Worm (Caenorhabditis elegans) whole organism, L1 larva: Measurements from ENCODE around the gene fmo-2.

Experiments
- C16A3.4 ChIP-seq: fragments of 150-350 bp; optimal IDR thresholded peaks from 2 replicates; lab custom pipeline; 2014; ENCODE audit warnings: missing biosample characterization, missing genetic modification characterization
- C34B4.2 ChIP-seq: sonication (generic microtip); optimal IDR thresholded peaks from 2 replicates; lab custom pipeline; 2017; ENCODE audit warnings: mild to moderate bottlenecking, missing genetic modification characterization, missing compliant biosample characterization
- F16B12.6 ChIP-seq: fragments of 150-350 bp; optimal IDR thresholded peaks from 2 replicates; lab custom pipeline; 2014; ENCODE audit warnings: missing biosample characterization, missing genetic modification characterization
- Y116A8C.19 ChIP-seq: sonication (generic microtip); optimal IDR thresholded peaks from 2 replicates; lab custom pipeline; 2016; ENCODE audit warnings: missing compliant biosample characterization, missing genetic modification characterization, borderline replicate concordance
- aha-1 ChIP-seq: fragments of 150-350 bp; optimal IDR thresholded peaks from 2 replicates; lab custom pipeline; 2014; ENCODE audit warnings: missing biosample characterization, missing genetic modification characterization
- alr-1 ChIP-seq: fragments of 200-800 bp; sonication (Bioruptor generic); optimal IDR thresholded peaks from 2 replicates; lab custom pipeline; 2018; ENCODE audit warnings: borderline replicate concordance, mild to moderate bottlenecking, missing genetic modification characterization, missing compliant biosample characterization
- aly-2 ChIP-seq: fragments of 150-350 bp; optimal IDR thresholded peaks from 2 replicates; lab custom pipeline; 2014; ENCODE audit warnings: missing biosample characterization, missing genetic modification characterization
- ama-1 ChIP-seq: fragments of 150-350 bp; optimal IDR thresholded peaks from 2 replicates; lab custom pipeline; 2014
- blmp-1 ChIP-seq: fragments of 150-350 bp; optimal IDR thresholded peaks from 2 replicates; lab custom pipeline; 2014; ENCODE audit warnings: missing biosample characterization, missing genetic modification characterization
- ceh-82 ChIP-seq, 3 experiments: fragments of 150-350 bp in 1 of 3; sonication (generic microtip) in 2 of 3; optimal IDR thresholded peaks; 2 replicates each; lab custom pipeline; 2014 to 2017; ENCODE audit warnings: missing biosample characterization in 3 of 3, missing genetic modification characterization in 3 of 3
- ceh-90 ChIP-seq: sonication (generic microtip); optimal IDR thresholded peaks from 2 replicates; lab custom pipeline; 2016; ENCODE audit warnings: missing genetic modification characterization, missing compliant biosample characterization
- ces-1 ChIP-seq: fragments of 150-350 bp; optimal IDR thresholded peaks from 2 replicates; lab custom pipeline; 2014; ENCODE audit warnings: missing biosample characterization, missing genetic modification reagents, missing genetic modification characterization
- dsc-1 ChIP-seq: sonication (generic microtip); optimal IDR thresholded peaks from 2 replicates; lab custom pipeline; 2016; ENCODE audit warnings: mild to moderate bottlenecking, missing genetic modification characterization, missing compliant biosample characterization
- efl-1 ChIP-seq, 4 experiments: fragments of 150-350 bp; optimal IDR thresholded peaks in 3 of 4; peaks in 1 of 4; 1 replicate in 1 of 4; 2 replicates in 3 of 4; lab custom pipeline; 2014; ENCODE audit warnings: missing biosample characterization in 2 of 4, missing genetic modification characterization in 2 of 4, missing genetic modification reagents in 2 of 4
- elt-3 ChIP-seq, 6 experiments: fragments of 150-350 bp in 1 of 6; sonication (generic microtip); optimal IDR thresholded peaks; 2 replicates each; lab custom pipeline; 2017 to 2018; ENCODE audit warnings: missing biosample characterization in 6 of 6, missing genetic modification characterization in 6 of 6, inconsistent platforms in 1 of 6
- fkh-8 ChIP-seq: sonication (generic microtip); optimal IDR thresholded peaks from 2 replicates; lab custom pipeline; 2016; ENCODE audit warnings: mild to moderate bottlenecking, missing genetic modification characterization, missing compliant biosample characterization
- grh-1 ChIP-seq: fragments of 200-800 bp; sonication (Bioruptor generic); IDR thresholded peaks from 2 replicates; pipeline ENCODE4 v1.3.6; 2022; ENCODE audit warnings: missing genetic modification reagents, missing genetic modification characterization, missing compliant biosample characterization
- hlh-4 ChIP-seq: sonication (generic microtip); optimal IDR thresholded peaks from 2 replicates; lab custom pipeline; 2016; ENCODE audit warnings: mild to moderate bottlenecking, missing genetic modification characterization, missing compliant biosample characterization
- hpl-2 ChIP-seq: fragments of 150-350 bp; optimal IDR thresholded peaks from 2 replicates; lab custom pipeline; 2014; ENCODE audit warnings: missing biosample characterization, missing genetic modification reagents, missing genetic modification characterization
- lin-13 ChIP-seq: fragments of 150-350 bp; optimal IDR thresholded peaks from 2 replicates; lab custom pipeline; 2014; ENCODE audit warnings: missing biosample characterization, missing genetic modification reagents, missing genetic modification characterization
- lir-3 ChIP-seq: sonication (generic microtip); optimal IDR thresholded peaks from 2 replicates; lab custom pipeline; 2016; ENCODE audit warnings: mild to moderate bottlenecking, missing genetic modification characterization, moderate library complexity, missing compliant biosample characterization; ENCODE audit not compliant: poor library complexity
- mdl-1 ChIP-seq, 2 experiments: fragments of 150-350 bp; optimal IDR thresholded peaks; 2 replicates each; lab custom pipeline; 2014 to 2017; ENCODE audit warnings: missing biosample characterization in 2 of 2, missing genetic modification characterization in 2 of 2, inconsistent platforms in 1 of 2
- mef-2 ChIP-seq: fragments of 150-350 bp; optimal IDR thresholded peaks from 2 replicates; lab custom pipeline; 2014; ENCODE audit warnings: missing biosample characterization, missing genetic modification characterization
- nhr-11 ChIP-seq: fragments of 150-350 bp; optimal IDR thresholded peaks from 2 replicates; lab custom pipeline; 2014; ENCODE audit warnings: missing biosample characterization, missing genetic modification characterization
- nhr-19 ChIP-seq: fragments of 200-800 bp; sonication (Bioruptor generic); conservative IDR thresholded peaks from 2 replicates; pipeline ENCODE4 v1.3.6; 2022; ENCODE audit warnings: missing genetic modification characterization, missing compliant biosample characterization
- nhr-20 ChIP-seq: sonication (generic microtip); optimal IDR thresholded peaks from 2 replicates; lab custom pipeline; 2016; ENCODE audit warnings: mild to moderate bottlenecking, missing genetic modification characterization, missing compliant biosample characterization
- nhr-28 ChIP-seq: fragments of 150-350 bp; optimal IDR thresholded peaks from 2 replicates; lab custom pipeline; 2014; ENCODE audit warnings: missing biosample characterization, missing genetic modification characterization
- nhr-76 ChIP-seq: sonication (generic microtip); optimal IDR thresholded peaks from 2 replicates; lab custom pipeline; 2017; ENCODE audit warnings: missing biosample characterization, missing genetic modification characterization
- nhr-90 ChIP-seq: sonication (generic microtip); optimal IDR thresholded peaks from 2 replicates; lab custom pipeline; 2016; ENCODE audit warnings: mild to moderate bottlenecking, missing genetic modification characterization, missing compliant biosample characterization; ENCODE audit not compliant: poor library complexity
- pax-3 ChIP-seq: fragments of 200-800 bp; sonication (Bioruptor generic); optimal IDR thresholded peaks from 2 replicates; lab custom pipeline; 2018; ENCODE audit warnings: mild to moderate bottlenecking, missing genetic modification characterization, moderate library complexity, missing compliant biosample characterization
- pqm-1 ChIP-seq: sonication (generic microtip); optimal IDR thresholded peaks from 3 replicates; lab custom pipeline; 2017; ENCODE audit warnings: missing biosample characterization, missing genetic modification characterization
- snu-23 ChIP-seq: sonication (generic microtip); optimal IDR thresholded peaks from 2 replicates; lab custom pipeline; 2016; ENCODE audit warnings: missing genetic modification characterization, missing compliant biosample characterization
- sptf-1 ChIP-seq: fragments of 150-350 bp; optimal IDR thresholded peaks from 2 replicates; lab custom pipeline; 2014; ENCODE audit warnings: missing biosample characterization, missing genetic modification characterization
- tlp-1 ChIP-seq: fragments of 150-350 bp; optimal IDR thresholded peaks from 2 replicates; lab custom pipeline; 2014; ENCODE audit warnings: missing biosample characterization, missing genetic modification characterization
- unc-130 ChIP-seq: fragments of 150-350 bp; optimal IDR thresholded peaks from 2 replicates; lab custom pipeline; 2017; ENCODE audit warnings: missing biosample characterization, missing genetic modification characterization, inconsistent platforms
- unc-62 ChIP-seq: fragments of 150-350 bp; optimal IDR thresholded peaks from 2 replicates; lab custom pipeline; 2014; ENCODE audit warnings: missing biosample characterization, missing genetic modification reagents, missing genetic modification characterization
- unc-86 ChIP-seq: sonication (generic microtip); optimal IDR thresholded peaks from 2 replicates; lab custom pipeline; 2016; ENCODE audit warnings: missing genetic modification characterization, missing compliant biosample characterization
- zip-4 ChIP-seq: fragments of 200-800 bp; sonication (Bioruptor generic); optimal IDR thresholded peaks from 2 replicates; lab custom pipeline; 2018; ENCODE audit warnings: mild to moderate bottlenecking, missing genetic modification characterization, moderate library complexity, missing compliant biosample characterization
- ztf-4 ChIP-seq: fragments of 150-350 bp; optimal IDR thresholded peaks from 2 replicates; lab custom pipeline; 2014; ENCODE audit warnings: missing biosample characterization, missing genetic modification characterization

fmo-2 gene

DNA sequence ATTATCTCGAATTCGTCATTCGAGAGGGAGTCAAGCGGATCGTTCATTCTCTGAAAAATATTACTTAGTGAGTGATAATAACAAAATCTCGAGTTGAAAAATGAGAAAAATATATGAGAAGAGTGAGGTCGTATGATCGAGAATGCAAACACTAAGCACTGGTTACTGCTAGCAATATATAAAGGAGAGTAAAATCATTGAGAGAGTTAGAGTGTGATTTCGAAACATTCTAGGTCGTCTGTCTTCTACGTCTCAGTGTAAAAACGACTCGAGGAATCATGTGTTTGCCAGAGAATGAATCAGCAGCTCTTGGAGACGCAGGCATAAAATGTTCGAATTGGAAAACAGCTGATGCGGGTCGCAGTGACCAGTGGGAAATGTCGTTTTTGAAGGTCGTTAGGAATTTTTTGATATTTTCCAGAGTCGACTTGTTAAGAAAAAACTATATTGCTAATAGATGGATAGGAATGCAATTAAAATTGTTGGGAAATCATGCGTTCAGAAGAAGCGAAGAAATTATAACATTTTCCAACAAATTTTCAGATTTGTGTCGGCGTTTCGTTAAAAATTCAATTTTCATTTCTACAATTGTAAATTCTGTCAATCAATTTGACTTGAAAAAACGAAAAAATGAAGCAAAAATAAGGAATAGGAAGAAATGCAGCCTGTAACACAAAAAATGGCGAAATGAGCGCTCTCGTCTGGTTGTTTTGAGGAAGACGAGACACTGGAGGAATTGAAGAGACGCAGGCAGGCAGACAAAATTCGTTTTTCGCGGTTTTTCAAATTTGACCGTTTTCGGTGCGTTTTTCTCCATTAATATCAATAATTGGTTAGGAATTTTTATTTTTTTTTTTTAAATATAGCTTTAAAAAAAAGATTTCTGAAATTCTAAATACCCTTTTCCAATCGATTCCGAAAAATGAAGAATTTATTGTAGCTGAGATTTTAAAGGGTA, 15.0 kb downstream of the fmo-2 start, which contains the start of gene allo-1 (continued):
- peak; percentile 30 for TF ChIP-seq nhr-90 (tag; lab: Kevin White, UChicago)
- TF ChIP-seq unc-130 (tag; lab: Kevin White, UChicago) = peak; percentile 86
- TF ChIP-seq hpl-2 (GFP tag; lab: Kevin White, UChicago) = peak; percentile 52
- TF ChIP-seq efl-1 (optimal IDR thresholded peaks at IDR 0.05; lab: Kevin White, UChicago) = peak; percentile 65 to 90
- peak; percentile 90 to 99 for TF ChIP-seq efl-1 (GFP tag; optimal IDR thresholded peaks at IDR 0.05 in 1 of 2; lab: Kevin White, UChicago)
- TF ChIP-seq lir-3 (tag; lab: Kevin White, UChicago) = peak; percentile 40
- TF ChIP-seq nhr-76 = no peak
- TF ChIP-seq snu-23 (GFP tag; lab: Kevin White, UChicago) = peak; percentile 75
- TF ChIP-seq fkh-8 (tag; lab: Kevin White, UChicago) = peak; percentile 68
- TF ChIP-seq tlp-1 (tag; lab: Kevin White, UChicago) = no peak
- TF ChIP-seq nhr-11 = peak; percentile 67
- no peak for TF ChIP-seq Y116A8C.19 (tag; lab: Kevin White, UChicago)
- TF ChIP-seq aha-1 = no peak
- TF ChIP-seq hlh-4 (tag; lab: Kevin White, UChicago) = no peak
- TF ChIP-seq elt-3 (tag; optimal IDR thresholded peaks at IDR 0.05; lab: Kevin White, UChicago) = peak in 2 of 6 experiments; percentile 46 to 77
- no peak for TF ChIP-seq F16B12.6 (tag; lab: Kevin White, UChicago)
- peak; percentile 29 for TF ChIP-seq pax-3
- peak; percentile 72 for TF ChIP-seq C16A3.4 (tag; lab: Kevin White, UChicago)
- TF ChIP-seq nhr-20 (tag; lab: Kevin White, UChicago) = peak; percentile 86

DNA sequence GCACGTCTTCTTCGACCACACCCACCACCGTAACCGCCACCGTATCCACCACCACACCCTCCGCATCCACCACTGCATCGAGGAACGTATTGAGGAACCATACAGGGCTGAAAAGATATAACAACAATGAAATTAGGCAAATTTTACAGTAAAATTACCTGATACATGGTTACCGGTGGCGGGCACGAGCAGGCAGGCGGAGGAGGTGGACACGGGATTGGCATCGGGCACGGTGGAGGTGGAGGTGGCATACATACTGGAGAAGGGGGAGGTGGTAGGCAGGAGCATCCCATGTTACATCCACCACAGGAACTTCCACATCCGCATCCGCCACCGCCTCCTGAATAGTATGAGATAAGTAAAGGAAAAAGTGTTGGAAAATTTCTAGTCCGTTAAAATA, 16.2 kb downstream of the fmo-2 start:
- TF ChIP-seq nhr-19 (GFP tag; lab: Robert Waterston, UW) (no peak), unc-86 (no peak), mdl-1 (tag; optimal IDR thresholded peaks at IDR 0.05; lab: Kevin White, UChicago) (no peak), alr-1 (tag; lab: Kevin White, UChicago) (no peak), pqm-1 (no peak), elt-3 (tag; optimal IDR thresholded peaks at IDR 0.05; lab: Kevin White, UChicago) (no peak), dsc-1 (tag; lab: Kevin White, UChicago) (no peak), C34B4.2 (tag; lab: Kevin White, UChicago) (no peak), blmp-1 (tag; lab: Kevin White, UChicago) (no peak), sptf-1 (tag; lab: Kevin White, UChicago) (no peak), Y116A8C.19 (tag; lab: Kevin White, UChicago) (no peak), ces-1 (GFP tag; lab: Kevin White, UChicago) (no peak), tlp-1 (tag; lab: Kevin White, UChicago) (no peak)
- TF ChIP-seq, all 84 proteins: peak for 0

DNA sequence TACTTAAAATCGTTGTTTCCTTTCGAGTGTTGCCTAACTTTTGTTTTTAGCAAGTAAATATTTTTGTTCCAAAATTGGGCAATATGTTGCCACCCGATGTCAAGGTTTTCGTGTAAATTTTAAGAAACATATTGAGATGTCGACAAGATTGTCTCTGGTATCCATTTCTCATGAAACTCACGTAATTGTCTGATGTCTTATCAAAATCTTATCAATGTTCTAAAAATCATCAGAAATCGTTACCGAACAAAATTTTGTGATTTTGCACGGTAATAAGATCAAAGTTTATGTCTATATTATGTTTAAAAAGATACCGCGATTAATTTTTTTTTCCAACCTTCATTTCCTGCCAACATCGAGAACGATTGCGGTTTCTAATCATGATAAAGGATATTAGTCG, 16.7 kb downstream of the fmo-2 start:
- TF ChIP-seq ceh-82 (tag; optimal IDR thresholded peaks at IDR 0.05; lab: Kevin White, UChicago) = no peak
- TF ChIP-seq mef-2 (tag; lab: Kevin White, UChicago) = no peak
- TF ChIP-seq lin-13 = no peak
- TF ChIP-seq ceh-90 (tag; lab: Kevin White, UChicago) = no peak
- TF ChIP-seq aha-1 = no peak
- TF ChIP-seq zip-4 (GFP tag; lab: Kevin White, UChicago) = no peak
- no peak for TF ChIP-seq nhr-19 (GFP tag; lab: Robert Waterston, UW)
- TF ChIP-seq mdl-1 (tag; optimal IDR thresholded peaks at IDR 0.05; lab: Kevin White, UChicago) = no peak
- no peak for TF ChIP-seq unc-130 (tag; lab: Kevin White, UChicago)
- no peak for TF ChIP-seq Y116A8C.19 (tag; lab: Kevin White, UChicago)
- TF ChIP-seq tlp-1 (tag; lab: Kevin White, UChicago) = no peak
- TF ChIP-seq ztf-4 = no peak
- TF ChIP-seq grh-1 (GFP tag; lab: Robert Waterston, UW) = no peak
- TF ChIP-seq C16A3.4 (tag; lab: Kevin White, UChicago) = no peak
- no peak for TF ChIP-seq aly-2 (tag; lab: Kevin White, UChicago)
- no peak for TF ChIP-seq unc-62 (GFP tag; lab: Kevin White, UChicago)
- no peak for TF ChIP-seq nhr-28 (tag; lab: Kevin White, UChicago)
- TF ChIP-seq ama-1 (lab: Kevin White, UChicago) = no peak
- TF ChIP-seq, all 84 proteins: peak for 0
